Fruit fly (Drosophila melanogaster) whole organism, wandering third instar larva: ENCODE measurements around the gene hdly.

Source experiments
- Abd-B ChIP-seq: fragments of >200 bp; optimal IDR thresholded peaks from 2 replicates; lab custom pipeline; 2017; ENCODE audit warnings: missing biosample characterization, missing genetic modification characterization
- CG32264 ChIP-seq: fragments of 200-800 bp; sonication (Bioruptor generic); optimal IDR thresholded peaks from 2 replicates; lab custom pipeline; 2016; ENCODE audit warnings: missing biosample characterization, missing genetic modification characterization
- CG9705 ChIP-seq: fragments of 200-800 bp; sonication (Bioruptor generic); optimal IDR thresholded peaks from 2 replicates; lab custom pipeline; 2018; ENCODE audit warnings: missing biosample characterization, mild to moderate bottlenecking, missing genetic modification characterization
- CrebA ChIP-seq: fragments of 200-800 bp; sonication (Bioruptor generic); optimal IDR thresholded peaks from 2 replicates; lab custom pipeline; 2016; ENCODE audit warnings: missing biosample characterization, mild to moderate bottlenecking, missing genetic modification characterization, borderline replicate concordance
- Dfd ChIP-seq: fragments of >200 bp; optimal IDR thresholded peaks from 2 replicates; lab custom pipeline; 2017; ENCODE audit warnings: missing biosample characterization, missing genetic modification characterization
- Dif ChIP-seq: fragments of 200-275, 200-300 bp; sonication (Bioruptor generic); optimal IDR thresholded peaks from 2 replicates; lab custom pipeline; 2018; ENCODE audit warnings: missing biosample characterization, missing genetic modification characterization; ENCODE audit not compliant: partially characterized antibody
- GATAd ChIP-seq: sonication (Bioruptor generic); optimal IDR thresholded peaks from 2 replicates; lab custom pipeline; 2016; ENCODE audit warnings: missing biosample characterization, missing genetic modification characterization
- HLH106 ChIP-seq: fragments of 200-800 bp; optimal IDR thresholded peaks from 3 replicates; lab custom pipeline; 2019; ENCODE audit warnings: missing biosample characterization, mild to moderate bottlenecking, missing genetic modification characterization, moderate library complexity
- Hnf4 ChIP-seq: fragments of 200-800 bp; sonication (Bioruptor generic); optimal IDR thresholded peaks from 2 replicates; lab custom pipeline; 2016; ENCODE audit warnings: missing biosample characterization, mild to moderate bottlenecking, missing genetic modification characterization
- Hr78 ChIP-seq: fragments of >200 bp; optimal IDR thresholded peaks from 2 replicates; lab custom pipeline; 2017; ENCODE audit warnings: missing biosample characterization, missing genetic modification characterization
- Hr83 ChIP-seq: fragments of 200-300 bp; sonication (Bioruptor generic); optimal IDR thresholded peaks from 2 replicates; lab custom pipeline; 2016; ENCODE audit warnings: missing biosample characterization, mild to moderate bottlenecking, missing genetic modification characterization, moderate library complexity; ENCODE audit not compliant: poor library complexity, severe bottlenecking
- Jra ChIP-seq: sonication (Bioruptor generic); optimal IDR thresholded peaks from 2 replicates; lab custom pipeline; 2016; ENCODE audit warnings: missing biosample characterization, missing genetic modification characterization
- Mio ChIP-seq: sonication (Bioruptor generic); optimal IDR thresholded peaks from 2 replicates; lab custom pipeline; 2016; ENCODE audit warnings: missing biosample characterization, missing genetic modification characterization
- Myc ChIP-seq: fragments of >200 bp; optimal IDR thresholded peaks from 2 replicates; lab custom pipeline; 2017
- N ChIP-seq: fragments of >200 bp; optimal IDR thresholded peaks from 2 replicates; lab custom pipeline; 2018; ENCODE audit warnings: missing biosample characterization, missing external identifiers, missing genetic modification characterization
- OdsH ChIP-seq: fragments of 200-800 bp; sonication (Bioruptor generic); optimal IDR thresholded peaks from 2 replicates; lab custom pipeline; 2016; ENCODE audit warnings: missing biosample characterization, mild to moderate bottlenecking, missing genetic modification characterization
- Rel ChIP-seq, 2 experiments: fragments of 200-800 bp; sonication (Bioruptor generic) in 1 of 2; optimal IDR thresholded peaks; 2 replicates in 1 of 2; 3 replicates in 1 of 2; lab custom pipeline; 2016 to 2019; ENCODE audit warnings: mild to moderate bottlenecking in 2 of 2, missing biosample characterization in 2 of 2, missing genetic modification characterization in 2 of 2, moderate library complexity in 1 of 2
- Sp1 ChIP-seq: fragments of 200-800 bp; sonication (Bioruptor generic); optimal IDR thresholded peaks from 3 replicates; lab custom pipeline; 2019; ENCODE audit warnings: missing biosample characterization, mild to moderate bottlenecking, missing genetic modification characterization, moderate library complexity
- Vsx2 ChIP-seq: fragments of 200-300, 225-300 bp; sonication (Bioruptor generic); optimal IDR thresholded peaks from 2 replicates; lab custom pipeline; 2018; ENCODE audit warnings: missing biosample characterization, missing genetic modification characterization; ENCODE audit not compliant: partially characterized antibody
- br ChIP-seq: fragments of 200-800 bp; sonication (Bioruptor generic); optimal IDR thresholded peaks from 2 replicates; lab custom pipeline; 2016; ENCODE audit warnings: missing biosample characterization, missing genetic modification characterization
- brk ChIP-seq: fragments of 200-800 bp; sonication (Bioruptor generic); optimal IDR thresholded peaks from 2 replicates; lab custom pipeline; 2016; ENCODE audit warnings: missing biosample characterization, mild to moderate bottlenecking, missing genetic modification characterization
- dl ChIP-seq, 2 experiments: fragments of 175-275, 200-275 bp in 1 of 2; fragments of 200-275 bp in 1 of 2; sonication (Bioruptor generic); optimal IDR thresholded peaks; lab custom pipeline; 2018; ENCODE audit warnings: mild to moderate bottlenecking in 2 of 2, missing biosample characterization in 2 of 2, missing genetic modification characterization in 2 of 2, moderate library complexity in 2 of 2; ENCODE audit not compliant: partially characterized antibody in 2 of 2, insufficient read depth in 1 of 2
- dmrt93B ChIP-seq: fragments of 200-800 bp; sonication (Bioruptor generic); optimal IDR thresholded peaks from 2 replicates; lab custom pipeline; 2018; ENCODE audit warnings: missing biosample characterization, mild to moderate bottlenecking, missing genetic modification characterization
- dsf ChIP-seq: sonication (Bioruptor generic); optimal IDR thresholded peaks from 2 replicates; lab custom pipeline; 2016; ENCODE audit warnings: missing biosample characterization, missing genetic modification characterization, borderline replicate concordance
- ey ChIP-seq: fragments of 200-800 bp; sonication (Bioruptor generic); optimal IDR thresholded peaks from 2 replicates; lab custom pipeline; 2016; ENCODE audit warnings: missing biosample characterization, missing genetic modification characterization
- foxo ChIP-seq, 2 experiments: fragments of 200-800 bp; sonication (Bioruptor generic); optimal IDR thresholded peaks; 2 replicates in 1 of 2; 3 replicates in 1 of 2; lab custom pipeline; 2016 to 2017; ENCODE audit warnings: missing biosample characterization in 2 of 2, missing genetic modification characterization in 2 of 2
- fru ChIP-seq: fragments of 200-800 bp; sonication (Bioruptor generic); optimal IDR thresholded peaks from 3 replicates; lab custom pipeline; 2016; ENCODE audit warnings: missing biosample characterization, mild to moderate bottlenecking, missing genetic modification characterization
- h ChIP-seq: fragments of 200-800 bp; sonication (Bioruptor generic); optimal IDR thresholded peaks from 3 replicates; lab custom pipeline; 2016; ENCODE audit warnings: missing biosample characterization, mild to moderate bottlenecking, missing genetic modification characterization
- jim ChIP-seq: fragments of 175-275, 200-325 bp; sonication (Bioruptor generic); optimal IDR thresholded peaks from 2 replicates; lab custom pipeline; 2016; ENCODE audit warnings: missing biosample characterization, mild to moderate bottlenecking, missing genetic modification characterization
- lola ChIP-seq: fragments of >200 bp; optimal IDR thresholded peaks from 2 replicates; lab custom pipeline; 2017; ENCODE audit warnings: missing biosample characterization, missing genetic modification characterization
- pan ChIP-seq: fragments of >200 bp; optimal IDR thresholded peaks from 2 replicates; lab custom pipeline; 2017
- psq ChIP-seq: fragments of 200-800 bp; sonication (Bioruptor generic); optimal IDR thresholded peaks from 3 replicates; lab custom pipeline; 2017; ENCODE audit warnings: missing biosample characterization, mild to moderate bottlenecking, missing genetic modification characterization, moderate library complexity
- rgr ChIP-seq: fragments of 200-800 bp; sonication (Bioruptor generic); optimal IDR thresholded peaks from 3 replicates; lab custom pipeline; 2016; ENCODE audit warnings: missing biosample characterization, mild to moderate bottlenecking, missing genetic modification characterization
- sage ChIP-seq: fragments of 200-800 bp; sonication (Bioruptor generic); optimal IDR thresholded peaks from 2 replicates; lab custom pipeline; 2016; ENCODE audit warnings: missing biosample characterization, mild to moderate bottlenecking, missing genetic modification characterization
- sv ChIP-seq: fragments of 200-800 bp; sonication (Bioruptor generic); optimal IDR thresholded peaks from 3 replicates; lab custom pipeline; 2016; ENCODE audit warnings: missing biosample characterization, missing genetic modification characterization
- tai ChIP-seq: sonication (Bioruptor generic); optimal IDR thresholded peaks from 2 replicates; lab custom pipeline; 2016; ENCODE audit warnings: missing biosample characterization, missing genetic modification characterization
- usp ChIP-seq: fragments of >200 bp; optimal IDR thresholded peaks from 2 replicates; lab custom pipeline; 2017; ENCODE audit warnings: missing biosample characterization, missing genetic modification characterization
- woc ChIP-seq: sonication (Bioruptor generic); optimal IDR thresholded peaks from 2 replicates; lab custom pipeline; 2016; ENCODE audit warnings: missing biosample characterization, mild to moderate bottlenecking, missing genetic modification characterization

Gene hdly

DNA sequence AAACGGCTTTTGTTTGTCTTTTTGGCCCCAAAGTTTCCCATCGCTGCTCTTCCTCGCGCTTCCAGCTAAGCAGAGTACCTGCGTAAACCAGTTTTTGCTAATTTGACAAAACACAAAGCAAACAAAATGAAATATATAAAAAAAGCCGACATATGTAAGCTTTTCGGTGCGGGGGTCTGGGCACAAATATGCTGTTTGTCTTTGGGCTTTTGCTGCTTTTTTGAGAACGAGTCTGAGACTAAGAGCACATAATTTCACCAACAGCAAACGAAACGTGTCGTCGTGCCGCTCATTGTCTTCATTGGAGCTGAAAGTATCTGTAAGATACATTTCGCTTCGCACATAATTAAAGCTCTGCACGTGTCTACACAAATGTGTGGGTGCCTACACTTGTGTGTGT lies 1.7 kb downstream of the hdly start:
- peak; percentile 31 for TF ChIP-seq OdsH (GFP tag; lab: Kevin White, UChicago)
- no peak for TF ChIP-seq pan (lab: Kevin White, UChicago)
- TF ChIP-seq Mio (GFP tag; lab: Kevin White, UChicago) = no peak
- TF ChIP-seq h = no peak
- TF ChIP-seq Rel (GFP tag; optimal IDR thresholded peaks at IDR 0.05; lab: Kevin White, UChicago) = no peak
- TF ChIP-seq Rel (tag; optimal IDR thresholded peaks at IDR 0.05; lab: Kevin White, UChicago) = no peak
- TF ChIP-seq Jra (GFP tag; lab: Kevin White, UChicago) = no peak
- no peak for TF ChIP-seq HLH106 (tag; lab: Kevin White, UChicago)
- peak; percentile 7 for TF ChIP-seq Dif (GFP tag; lab: Kevin White, UChicago)
- peak; percentile 12 for TF ChIP-seq psq (GFP tag; lab: Kevin White, UChicago)
- no peak for TF ChIP-seq tai (GFP tag; lab: Kevin White, UChicago)
- no peak for TF ChIP-seq Abd-B
- TF ChIP-seq Vsx2 (GFP tag; lab: Kevin White, UChicago) = peak; percentile 7
- no peak for TF ChIP-seq GATAd (GFP tag; lab: Kevin White, UChicago)
- no peak for TF ChIP-seq sv (GFP tag; lab: Kevin White, UChicago)
- TF ChIP-seq jim (GFP tag; lab: Kevin White, UChicago) = peak; percentile 37
- no peak for TF ChIP-seq CG9705 (GFP tag; lab: Kevin White, UChicago)
- TF ChIP-seq Sp1 (GFP tag; lab: Kevin White, UChicago) = no peak
- TF ChIP-seq Dfd = no peak
- no peak for TF ChIP-seq fru (GFP tag; lab: Kevin White, UChicago)
- no peak for TF ChIP-seq Hr78
- TF ChIP-seq lola = no peak
- TF ChIP-seq dsf = no peak
- no peak for TF ChIP-seq Hr83 (GFP tag; lab: Kevin White, UChicago)
- TF ChIP-seq N (GFP tag; lab: Kevin White, UChicago) = no peak
- no peak for TF ChIP-seq foxo (GFP tag; optimal IDR thresholded peaks at IDR 0.05; lab: Kevin White, UChicago)
- TF ChIP-seq dl (GFP tag; optimal IDR thresholded peaks at IDR 0.05; lab: Kevin White, UChicago; ENCODE audit: insufficient read depth in 1 of 2, partially characterized antibody in 2 of 2) = peak in 1 of 2 experiments; percentile 23
- no peak for TF ChIP-seq woc (GFP tag; lab: Kevin White, UChicago)
- peak; percentile 38 for TF ChIP-seq CrebA
- TF ChIP-seq sage (GFP tag; lab: Kevin White, UChicago) = no peak
- no peak for TF ChIP-seq ey (GFP tag; lab: Kevin White, UChicago)
- no peak for TF ChIP-seq rgr
- TF ChIP-seq usp (GFP tag; lab: Kevin White, UChicago) = no peak
- no peak for TF ChIP-seq brk
- TF ChIP-seq Myc = no peak
- TF ChIP-seq Hnf4 = no peak
- TF ChIP-seq br (GFP tag; lab: Kevin White, UChicago) = no peak
- no peak for TF ChIP-seq CG32264 (GFP tag; lab: Kevin White, UChicago)
- no peak for TF ChIP-seq dmrt93B (GFP tag; lab: Kevin White, UChicago)

DNA sequence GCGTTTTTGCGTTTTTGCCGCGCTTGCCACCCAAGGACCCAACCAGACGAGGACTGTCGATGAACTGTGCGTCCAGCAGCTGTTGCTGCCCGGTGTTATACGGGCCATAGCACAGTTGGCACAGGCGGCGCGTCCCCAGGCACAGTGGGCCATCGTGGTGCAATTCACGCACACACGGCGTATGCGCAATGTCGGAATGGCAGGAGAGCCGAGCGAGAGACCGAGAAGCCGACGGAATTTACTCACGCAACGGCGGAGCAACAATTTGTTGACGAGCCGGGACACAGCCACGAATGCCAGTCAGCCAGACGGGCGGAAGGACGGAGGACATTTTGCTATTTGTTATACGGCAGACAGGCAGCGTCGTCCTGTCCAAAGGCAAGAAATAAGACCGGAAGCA lies 31.4 kb downstream of the hdly start, which contains the start of gene CG31191:
TSS of gene CG31191 (minus strand) at position 68 of the 400 bp plus-strand sequence.
- no peak for TF ChIP-seq fru (GFP tag; lab: Kevin White, UChicago)
- TF ChIP-seq rgr = no peak
- no peak for TF ChIP-seq lola
- TF ChIP-seq, all 38 proteins: peak for 0

- no peak for TF ChIP-seq N (GFP tag; lab: Kevin White, UChicago)
- no peak for TF ChIP-seq Hr78
- no peak for TF ChIP-seq dsf
- no peak for TF ChIP-seq dl (GFP tag; optimal IDR thresholded peaks at IDR 0.05; lab: Kevin White, UChicago; ENCODE audit: insufficient read depth in 1 of 2, partially characterized antibody in 2 of 2)
- TF ChIP-seq HLH106 (tag; lab: Kevin White, UChicago) = no peak
- TF ChIP-seq sv (GFP tag; lab: Kevin White, UChicago) = no peak
- TF ChIP-seq Myc = no peak
- TF ChIP-seq CG32264 (GFP tag; lab: Kevin White, UChicago) = no peak
- TF ChIP-seq usp (GFP tag; lab: Kevin White, UChicago) = no peak
- TF ChIP-seq jim (GFP tag; lab: Kevin White, UChicago) = no peak
- TF ChIP-seq foxo (GFP tag; optimal IDR thresholded peaks at IDR 0.05; lab: Kevin White, UChicago) = no peak
- TF ChIP-seq psq (GFP tag; lab: Kevin White, UChicago) = no peak
- TF ChIP-seq Mio (GFP tag; lab: Kevin White, UChicago) = no peak
- TF ChIP-seq Hnf4 = no peak
Measured at dm6 chr3R:20946774-20947173, 32.7 kb downstream of the hdly start.
